ENCODE assay signal across 2 worm cellular contexts in genomic region chrV:5274974-5275373, ce11.
TF ChIP-seq lines count a peak whose summit lies in the region.

No protein-coding gene starts in this region.

TF ChIP-seq in whole organism, L1 larva, 84 proteins besides CTCF, POLR2A, EP300 and RAD21 (continued from another document):
- no peak for TF ChIP-seq Y116A8C.19 (tag; optimal IDR thresholded peaks at IDR 0.05; lab: Kevin White, UChicago; ENCODE audit: borderline replicate concordance)
- TF ChIP-seq mef-2 (tag; optimal IDR thresholded peaks at IDR 0.05; lab: Kevin White, UChicago): no peak
- TF ChIP-seq mab-9 (GFP tag; IDR thresholded peaks at IDR 0.05; lab: Robert Waterston, UW): no peak
- TF ChIP-seq blmp-1 (tag; optimal IDR thresholded peaks at IDR 0.05; lab: Kevin White, UChicago): no peak
- TF ChIP-seq nhr-12 (tag; optimal IDR thresholded peaks at IDR 0.05; lab: Kevin White, UChicago): no peak
- peak; percentile 11 for TF ChIP-seq zip-4 (GFP tag; optimal IDR thresholded peaks at IDR 0.05; lab: Kevin White, UChicago)
- TF ChIP-seq dsc-1 (tag; optimal IDR thresholded peaks at IDR 0.05; lab: Kevin White, UChicago): no peak
- peak; percentile 73 to 78 for TF ChIP-seq efl-1 (optimal IDR thresholded peaks at IDR 0.05; lab: Kevin White, UChicago)
- TF ChIP-seq efl-1 (GFP tag; optimal IDR thresholded peaks at IDR 0.05 in 1 of 2; lab: Kevin White, UChicago): peak; percentile 81 to 98
- no peak for TF ChIP-seq nhr-237 (tag; optimal IDR thresholded peaks at IDR 0.05; lab: Kevin White, UChicago)
- no peak for TF ChIP-seq fos-1 (tag; optimal IDR thresholded peaks at IDR 0.05; lab: Kevin White, UChicago)
- no peak for TF ChIP-seq nhr-84 (tag; optimal IDR thresholded peaks at IDR 0.05; lab: Kevin White, UChicago)
- no peak for TF ChIP-seq elt-3 (tag; optimal IDR thresholded peaks at IDR 0.05; lab: Kevin White, UChicago)
- TF ChIP-seq ceh-88 (GFP tag; IDR thresholded peaks at IDR 0.05; lab: Robert Waterston, UW): no peak
- TF ChIP-seq egl-13 (tag; optimal IDR thresholded peaks at IDR 0.05; lab: Kevin White, UChicago): peak; percentile 5
- TF ChIP-seq aly-2 (tag; optimal IDR thresholded peaks at IDR 0.05; lab: Kevin White, UChicago): no peak
- TF ChIP-seq rnt-1 (tag; optimal IDR thresholded peaks at IDR 0.05; lab: Kevin White, UChicago): peak; percentile 74
- TF ChIP-seq lsy-2 (tag; optimal IDR thresholded peaks at IDR 0.05; lab: Kevin White, UChicago): peak; percentile 36 to 68
- TF ChIP-seq unc-130 (tag; optimal IDR thresholded peaks at IDR 0.05; lab: Kevin White, UChicago): no peak
- TF ChIP-seq alr-1 (tag; optimal IDR thresholded peaks at IDR 0.05; lab: Kevin White, UChicago; ENCODE audit: borderline replicate concordance): no peak
- peak; percentile 71 to 81 (median 81) for TF ChIP-seq dpl-1 (GFP tag; optimal IDR thresholded peaks at IDR 0.05; lab: Kevin White, UChicago)
- TF ChIP-seq xbp-1 (tag; optimal IDR thresholded peaks at IDR 0.05; lab: Kevin White, UChicago): peak; percentile 33
- peak; percentile 21 for TF ChIP-seq jun-1 (tag; optimal IDR thresholded peaks at IDR 0.05; lab: Kevin White, UChicago)
- TF ChIP-seq zag-1 (tag; optimal IDR thresholded peaks at IDR 0.05; lab: Kevin White, UChicago): no peak
- no peak for TF ChIP-seq efl-3 (GFP tag; optimal IDR thresholded peaks at IDR 0.05; lab: Kevin White, UChicago)
- TF ChIP-seq skn-1 (tag; optimal IDR thresholded peaks at IDR 0.05; lab: Kevin White, UChicago): peak; percentile 35
- TF ChIP-seq swsn-7 (tag; optimal IDR thresholded peaks at IDR 0.05; lab: Kevin White, UChicago): peak; percentile 45
- peak; percentile 18 for TF ChIP-seq sox-4 (tag; optimal IDR thresholded peaks at IDR 0.05; lab: Kevin White, UChicago)
- TF ChIP-seq fkh-4 (tag; optimal IDR thresholded peaks at IDR 0.05; lab: Kevin White, UChicago; ENCODE audit: borderline replicate concordance): no peak
- peak; percentile 25 for TF ChIP-seq lin-13 (GFP tag; optimal IDR thresholded peaks at IDR 0.05; lab: Kevin White, UChicago)
- no peak for TF ChIP-seq ceh-63 (GFP tag; optimal IDR thresholded peaks at IDR 0.05; lab: Kevin White, UChicago)
- TF ChIP-seq lin-39 (tag; optimal IDR thresholded peaks at IDR 0.05; lab: Kevin White, UChicago): no peak
- TF ChIP-seq nhr-76 (tag; optimal IDR thresholded peaks at IDR 0.05; lab: Kevin White, UChicago): no peak
- no peak for TF ChIP-seq elt-2 (tag; optimal IDR thresholded peaks at IDR 0.05; lab: Kevin White, UChicago)
- TF ChIP-seq nhr-71 (tag; optimal IDR thresholded peaks at IDR 0.05; lab: Kevin White, UChicago): peak; percentile 80
- TF ChIP-seq pqm-1 (tag; optimal IDR thresholded peaks at IDR 0.05; lab: Kevin White, UChicago): no peak
- peak; percentile 64 for TF ChIP-seq nhr-47 (tag; optimal IDR thresholded peaks at IDR 0.05; lab: Kevin White, UChicago)
- TF ChIP-seq snpc-4 (tag; optimal IDR thresholded peaks at IDR 0.05; lab: Kevin White, UChicago): peak; percentile 55
- TF ChIP-seq ets-5 (GFP tag; IDR thresholded peaks at IDR 0.05; lab: Robert Waterston, UW): no peak
- peak; percentile 67 to 80 for TF ChIP-seq lin-35 (GFP tag; optimal IDR thresholded peaks at IDR 0.05; lab: Kevin White, UChicago)
- TF ChIP-seq ama-1 (optimal IDR thresholded peaks at IDR 0.05; lab: Kevin White, UChicago): no peak
- peak; percentile 38 to 61 (median 42) for TF ChIP-seq ceh-82 (tag; optimal IDR thresholded peaks at IDR 0.05; lab: Kevin White, UChicago)
- TF ChIP-seq snu-23 (GFP tag; optimal IDR thresholded peaks at IDR 0.05; lab: Kevin White, UChicago): peak; percentile 34
- TF ChIP-seq tlp-1 (tag; optimal IDR thresholded peaks at IDR 0.05; lab: Kevin White, UChicago): no peak
- TF ChIP-seq fkh-8 (tag; optimal IDR thresholded peaks at IDR 0.05; lab: Kevin White, UChicago): peak; percentile 26
- TF ChIP-seq pax-3 (tag; optimal IDR thresholded peaks at IDR 0.05; lab: Kevin White, UChicago): no peak
- TF ChIP-seq pag-3 (tag; optimal IDR thresholded peaks at IDR 0.05; lab: Kevin White, UChicago; ENCODE audit: borderline replicate concordance, insufficient read depth): no peak
- no peak for TF ChIP-seq ces-1 (GFP tag; optimal IDR thresholded peaks at IDR 0.05; lab: Kevin White, UChicago)
- TF ChIP-seq F16B12.6 (tag; optimal IDR thresholded peaks at IDR 0.05; lab: Kevin White, UChicago): no peak
- no peak for TF ChIP-seq nhr-11 (tag; optimal IDR thresholded peaks at IDR 0.05; lab: Kevin White, UChicago)
- peak; percentile 5 for TF ChIP-seq nhr-90 (tag; optimal IDR thresholded peaks at IDR 0.05; lab: Kevin White, UChicago; ENCODE audit: poor library complexity)
- TF ChIP-seq C16A3.4 (tag; optimal IDR thresholded peaks at IDR 0.05; lab: Kevin White, UChicago): peak; percentile 22
- no peak for TF ChIP-seq nhr-28 (tag; optimal IDR thresholded peaks at IDR 0.05; lab: Kevin White, UChicago)
- TF ChIP-seq lin-15B (tag; optimal IDR thresholded peaks at IDR 0.05; lab: Kevin White, UChicago): peak; percentile 20
- no peak for TF ChIP-seq nhr-77 (tag; optimal IDR thresholded peaks at IDR 0.05; lab: Kevin White, UChicago)
- no peak for TF ChIP-seq C04F5.9 (tag; optimal IDR thresholded peaks at IDR 0.05; lab: Kevin White, UChicago)
- no peak for TF ChIP-seq lin-14 (GFP tag; optimal IDR thresholded peaks at IDR 0.05; lab: Kevin White, UChicago)
- TF ChIP-seq hlh-17 (GFP tag; optimal IDR thresholded peaks at IDR 0.05; lab: Kevin White, UChicago; ENCODE audit: borderline replicate concordance): no peak
- no peak for TF ChIP-seq unc-30 (tag; optimal IDR thresholded peaks at IDR 0.05; lab: Kevin White, UChicago)
- TF ChIP-seq sptf-1 (tag; optimal IDR thresholded peaks at IDR 0.05; lab: Kevin White, UChicago): no peak
- TF ChIP-seq irx-1 (tag; optimal IDR thresholded peaks at IDR 0.05; lab: Kevin White, UChicago): no peak
- TF ChIP-seq isw-1 (GFP tag; IDR thresholded peaks at IDR 0.05; lab: Robert Waterston, UW): peak; percentile 24
- TF ChIP-seq aha-1 (tag; optimal IDR thresholded peaks at IDR 0.05; lab: Kevin White, UChicago): no peak
- TF ChIP-seq egl-27 (tag; optimal IDR thresholded peaks at IDR 0.05; lab: Kevin White, UChicago): no peak
- peak; percentile 42 for TF ChIP-seq tbx-2 (tag; optimal IDR thresholded peaks at IDR 0.05; lab: Kevin White, UChicago)
- peak; percentile 35 for TF ChIP-seq unc-86 (tag; optimal IDR thresholded peaks at IDR 0.05; lab: Kevin White, UChicago)

TF ChIP-seq in whole organism, L3 larva, 47 proteins besides CTCF, POLR2A, EP300 and RAD21 (continued from another document):
- TF ChIP-seq sea-2 (GFP tag; optimal IDR thresholded peaks at IDR 0.05; lab: Kevin White, UChicago): no peak
- TF ChIP-seq ztf-11 (tag; optimal IDR thresholded peaks at IDR 0.05; lab: Kevin White, UChicago): no peak
- TF ChIP-seq nhr-43 (tag; optimal IDR thresholded peaks at IDR 0.05; lab: Kevin White, UChicago; ENCODE audit: poor library complexity, severe bottlenecking): peak; percentile 1
- no peak for TF ChIP-seq egl-27 (tag; optimal IDR thresholded peaks at IDR 0.05; lab: Kevin White, UChicago)
- no peak for TF ChIP-seq elt-1 (tag; optimal IDR thresholded peaks at IDR 0.05; lab: Kevin White, UChicago)
